Worm (Caenorhabditis elegans) whole organism, L4 larva: ENCODE results near the gene eat-3.

Experiments
- hmg-1.1 ChIP-seq: fragments of 200-800 bp; sonication (Bioruptor generic); IDR thresholded peaks from 2 replicates; pipeline ENCODE4 v1.3.6; 2022; ENCODE audit warnings: missing genetic modification reagents, missing genetic modification characterization, missing compliant biosample characterization
- lin-39 ChIP-seq: fragments of 150-350 bp; optimal IDR thresholded peaks from 2 replicates; lab custom pipeline; 2014; ENCODE audit warnings: missing biosample characterization, missing genetic modification reagents, missing genetic modification characterization
- mep-1 ChIP-seq: fragments of 150-350 bp; sonication (generic microtip); optimal IDR thresholded peaks from 3 replicates; lab custom pipeline; 2014; ENCODE audit warnings: missing biosample characterization, missing genetic modification characterization
- skn-1 ChIP-seq: fragments of 150-350 bp; optimal IDR thresholded peaks from 2 replicates; lab custom pipeline; 2014; ENCODE audit warnings: missing biosample characterization, missing genetic modification characterization
- vab-7 ChIP-seq: fragments of 200-800 bp; sonication (Bioruptor generic); IDR thresholded peaks from 2 replicates; pipeline ENCODE4 v1.3.6; 2022; ENCODE audit warnings: missing genetic modification reagents, missing genetic modification characterization, missing compliant biosample characterization

ce11 chrII:9345116-9345515, 20.4 kb downstream of the eat-3 start:
- TF ChIP-seq lin-39 (tag; lab: Kevin White, UChicago) (no peak), mep-1 (tag; lab: Kevin White, UChicago) (no peak), vab-7 (GFP tag; lab: Robert Waterston, UW) (no peak), skn-1 (tag; lab: Kevin White, UChicago) (no peak), hmg-1.1 (GFP tag; lab: Robert Waterston, UW) (no peak)
